Worm (Caenorhabditis elegans): ENCODE measurements around the gene C38C3.6.

Gene C38C3.6

DNA sequence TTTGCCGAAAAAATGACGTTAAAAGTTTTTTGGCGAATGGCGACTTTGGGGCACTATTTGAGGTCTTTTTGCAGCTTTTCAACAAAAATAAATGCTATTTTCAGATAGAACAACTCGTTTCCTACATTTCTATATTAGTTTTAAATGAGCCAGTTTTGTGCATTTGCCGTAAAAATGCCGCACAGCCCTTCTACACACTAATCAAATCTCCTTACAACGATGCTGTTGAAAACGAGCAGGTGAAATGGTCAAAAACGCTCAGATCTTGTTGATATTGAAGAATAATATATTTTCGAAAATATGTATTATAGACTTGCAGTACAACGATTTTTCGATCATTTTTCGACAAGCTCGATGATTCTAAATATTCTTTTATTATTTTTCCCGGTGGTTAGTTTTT lies 36.6 kb downstream of the C38C3.6 start, which contains the start of gene chil-14:
TSS of gene chil-14 (plus strand) at position 301 of the 400 bp plus-strand sequence.
- no peak for TF ChIP-seq aly-1 (tag; optimal IDR thresholded peaks at IDR 0.05)
- no peak for TF ChIP-seq ceh-13 (GFP tag; optimal IDR thresholded peaks at IDR 0.05)
- TF ChIP-seq ets-7 (tag; optimal IDR thresholded peaks at IDR 0.05), result no peak
- no peak for TF ChIP-seq hmg-4 (GFP tag; optimal IDR thresholded peaks at IDR 0.05)
- TF ChIP-seq ceh-36 (tag; optimal IDR thresholded peaks at IDR 0.05), result no peak
- TF ChIP-seq tra-4 (tag; optimal IDR thresholded peaks at IDR 0.05), result no peak
- TF ChIP-seq B0310.2 (tag; optimal IDR thresholded peaks at IDR 0.05), result no peak
- TF ChIP-seq hmbx-1 (tag; optimal IDR thresholded peaks at IDR 0.05), result no peak
- TF ChIP-seq pes-1 (GFP tag; IDR thresholded peaks at IDR 0.05), result no peak
- TF ChIP-seq ama-1 (optimal IDR thresholded peaks at IDR 0.05), result no peak
- TF ChIP-seq tbx-37 (GFP tag; conservative IDR thresholded peaks at IDR 0.05), result no peak
- TF ChIP-seq scrt-1 (GFP tag; IDR thresholded peaks at IDR 0.05), result no peak
- TF ChIP-seq hnd-1 (tag; optimal IDR thresholded peaks at IDR 0.05), result no peak
- no peak for TF ChIP-seq flt-1 (GFP tag; IDR thresholded peaks at IDR 0.05)
- TF ChIP-seq tbx-11 (GFP tag; IDR thresholded peaks at IDR 0.05), result no peak
- no peak for TF ChIP-seq F13C5.2 (tag; optimal IDR thresholded peaks at IDR 0.05)
- TF ChIP-seq sea-1 (GFP tag; conservative IDR thresholded peaks at IDR 0.05), result no peak

ce11 chrV:1451334-1451733 lies 40.1 kb downstream of the C38C3.6 start, which contains the start of gene srj-23:
Gene srj-23 (plus strand): TSS chrV:1451634.
- TF ChIP-seq ama-1 (optimal IDR thresholded peaks at IDR 0.05) (no peak), tbx-37 (GFP tag; conservative IDR thresholded peaks at IDR 0.05) (no peak)

DNA sequence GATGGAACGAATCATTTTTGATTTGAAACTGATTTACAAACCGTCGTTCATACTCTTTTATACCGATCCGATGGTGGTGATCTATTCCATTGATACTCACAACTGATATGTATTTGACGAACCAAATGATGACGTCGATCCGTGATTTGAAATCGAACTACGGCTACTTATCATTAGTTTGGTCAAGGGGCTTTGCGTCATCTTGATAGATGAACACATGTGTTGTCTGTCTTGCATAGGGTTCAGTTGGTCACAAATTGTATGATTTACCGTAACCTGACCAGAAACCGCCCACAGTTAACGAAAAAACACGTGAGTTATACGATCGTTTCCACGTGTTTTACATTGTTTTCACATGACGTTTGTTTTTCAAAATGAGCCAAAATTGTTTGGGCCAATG lies 41.2 kb downstream of the C38C3.6 start, which contains the start of gene cnc-2:
TSS of gene cnc-2 (minus strand) at position 24 of the 400 bp plus-strand sequence.
- TF ChIP-seq flt-1 (GFP tag; IDR thresholded peaks at IDR 0.05), result no peak

DNA sequence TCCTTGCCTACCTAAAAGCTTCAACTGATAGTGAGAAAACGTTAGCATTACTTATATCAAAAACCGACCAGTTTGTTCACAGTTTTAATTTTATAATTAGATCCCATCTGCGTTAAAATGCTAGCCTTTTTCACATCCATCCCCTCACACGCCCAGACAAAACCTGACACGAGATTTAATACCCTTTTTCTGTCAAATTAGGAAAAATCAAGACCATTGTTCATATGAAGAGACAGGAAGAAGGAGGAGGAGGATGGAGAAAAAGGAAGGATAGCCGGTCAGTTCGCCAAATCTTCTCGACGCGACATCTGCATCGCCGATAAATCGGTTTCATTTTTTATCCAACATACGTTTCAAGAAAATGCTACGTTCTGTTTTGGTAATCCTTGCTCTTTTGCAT lies 43.7 kb downstream of the C38C3.6 start, which contains the start of gene cnc-3:
TSS of gene cnc-3 (plus strand) at position 281 of the 400 bp plus-strand sequence.
- TF ChIP-seq F13C5.2 (tag; optimal IDR thresholded peaks at IDR 0.05), result no peak
- TF ChIP-seq pes-1 (GFP tag; IDR thresholded peaks at IDR 0.05), result no peak
- TF ChIP-seq tra-4 (tag; optimal IDR thresholded peaks at IDR 0.05), result no peak
- TF ChIP-seq hmg-4 (GFP tag; optimal IDR thresholded peaks at IDR 0.05), result no peak
- TF ChIP-seq ceh-36 (tag; optimal IDR thresholded peaks at IDR 0.05), result no peak
- no peak for TF ChIP-seq tbx-37 (GFP tag; conservative IDR thresholded peaks at IDR 0.05)
- TF ChIP-seq ceh-13 (GFP tag; optimal IDR thresholded peaks at IDR 0.05), result no peak

- TF ChIP-seq sea-1 (GFP tag; conservative IDR thresholded peaks at IDR 0.05) (no peak), F13C5.2 (tag; optimal IDR thresholded peaks at IDR 0.05) (no peak), hmg-4 (GFP tag; optimal IDR thresholded peaks at IDR 0.05) (no peak), scrt-1 (GFP tag; IDR thresholded peaks at IDR 0.05) (no peak), ceh-13 (GFP tag; optimal IDR thresholded peaks at IDR 0.05) (no peak), tra-4 (tag; optimal IDR thresholded peaks at IDR 0.05) (no peak), hnd-1 (tag; optimal IDR thresholded peaks at IDR 0.05) (no peak), tbx-11 (GFP tag; IDR thresholded peaks at IDR 0.05) (no peak), ama-1 (optimal IDR thresholded peaks at IDR 0.05) (no peak), tbx-37 (GFP tag; conservative IDR thresholded peaks at IDR 0.05) (no peak), flt-1 (GFP tag; IDR thresholded peaks at IDR 0.05) (no peak)
These were observed 44.3 kb downstream of the C38C3.6 start, which contains the start of gene cnc-4 for ce11 chrV:1447079-1447478. Gene cnc-4 (plus strand): TSS chrV:1447195.

- TF ChIP-seq tbx-11 (GFP tag; IDR thresholded peaks at IDR 0.05), result no peak
- no peak for TF ChIP-seq ama-1 (optimal IDR thresholded peaks at IDR 0.05)
- TF ChIP-seq scrt-1 (GFP tag; IDR thresholded peaks at IDR 0.05), result no peak
- no peak for TF ChIP-seq ceh-36 (tag; optimal IDR thresholded peaks at IDR 0.05)
- TF ChIP-seq ceh-13 (GFP tag; optimal IDR thresholded peaks at IDR 0.05), result no peak
- TF ChIP-seq sea-1 (GFP tag; conservative IDR thresholded peaks at IDR 0.05), result no peak
- TF ChIP-seq F13C5.2 (tag; optimal IDR thresholded peaks at IDR 0.05), result no peak
- no peak for TF ChIP-seq tbx-37 (GFP tag; conservative IDR thresholded peaks at IDR 0.05)
- no peak for TF ChIP-seq ets-7 (tag; optimal IDR thresholded peaks at IDR 0.05)
- TF ChIP-seq aly-1 (tag; optimal IDR thresholded peaks at IDR 0.05), result no peak
- no peak for TF ChIP-seq hmbx-1 (tag; optimal IDR thresholded peaks at IDR 0.05)
- no peak for TF ChIP-seq flt-1 (GFP tag; IDR thresholded peaks at IDR 0.05)
- TF ChIP-seq tra-4 (tag; optimal IDR thresholded peaks at IDR 0.05), result no peak
These were observed 46.3 kb downstream of the C38C3.6 start, which contains the start of gene cnc-5 for ce11 chrV:1445081-1445480. Gene cnc-5 (plus strand): TSS chrV:1445381.

DNA sequence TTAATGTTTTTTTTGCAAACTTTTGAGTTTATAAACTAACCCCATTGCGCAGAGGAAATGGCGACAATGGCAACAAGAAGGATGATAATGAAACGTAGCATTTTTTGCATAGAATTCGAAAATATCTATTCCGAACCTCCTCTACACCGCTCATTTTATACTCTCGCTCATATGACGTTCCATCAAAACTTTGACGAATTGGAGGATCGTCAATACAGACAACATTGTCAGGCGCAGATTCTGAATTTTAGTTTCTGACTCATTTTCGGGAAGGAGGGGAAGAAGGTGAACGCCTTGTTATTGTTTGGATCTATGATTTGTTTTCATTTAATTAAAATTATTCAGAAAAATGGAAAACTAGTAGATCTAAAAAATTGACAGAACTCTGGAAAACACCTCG lies 47.2 kb downstream of the C38C3.6 start, which contains the start of gene cnc-1:
TSS of gene cnc-1 (minus strand) at position 101 of the 400 bp plus-strand sequence.
- TF ChIP-seq tbx-37 (GFP tag; conservative IDR thresholded peaks at IDR 0.05) (no peak), aly-1 (tag; optimal IDR thresholded peaks at IDR 0.05) (no peak), flt-1 (GFP tag; IDR thresholded peaks at IDR 0.05) (no peak), B0310.2 (tag; optimal IDR thresholded peaks at IDR 0.05) (no peak), hmbx-1 (tag; optimal IDR thresholded peaks at IDR 0.05) (no peak), ama-1 (optimal IDR thresholded peaks at IDR 0.05) (no peak), hnd-1 (tag; optimal IDR thresholded peaks at IDR 0.05) (no peak), F13C5.2 (tag; optimal IDR thresholded peaks at IDR 0.05) (no peak)

DNA sequence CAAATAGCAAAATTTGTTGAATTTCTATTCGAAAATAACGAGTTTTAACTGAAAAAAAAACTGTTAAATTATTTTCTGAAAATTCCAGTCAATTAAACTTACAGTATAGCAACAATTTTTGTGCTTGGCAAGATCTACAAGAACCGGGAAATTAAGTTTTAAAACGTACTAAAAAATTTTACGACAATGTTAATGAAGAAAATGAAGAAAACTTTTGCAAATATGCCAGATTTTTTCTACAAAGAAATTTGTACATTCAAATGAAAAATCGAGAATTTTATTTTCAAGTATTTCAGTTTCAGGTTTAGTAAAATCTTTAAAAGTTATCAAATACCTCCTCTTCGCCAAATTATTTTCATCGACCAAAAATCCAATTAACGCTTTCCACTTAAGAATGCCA lies 49.4 kb downstream of the C38C3.6 start, which contains the start of gene cnc-11:
TSS of gene cnc-11 (plus strand) at position 301 of the 400 bp plus-strand sequence.
- TF ChIP-seq flt-1 (GFP tag; IDR thresholded peaks at IDR 0.05) (no peak), B0310.2 (tag; optimal IDR thresholded peaks at IDR 0.05) (no peak), tbx-11 (GFP tag; IDR thresholded peaks at IDR 0.05) (no peak), ceh-36 (tag; optimal IDR thresholded peaks at IDR 0.05) (no peak), ceh-13 (GFP tag; optimal IDR thresholded peaks at IDR 0.05) (no peak), hnd-1 (tag; optimal IDR thresholded peaks at IDR 0.05) (no peak), F13C5.2 (tag; optimal IDR thresholded peaks at IDR 0.05) (no peak), aly-1 (tag; optimal IDR thresholded peaks at IDR 0.05) (no peak), sea-1 (GFP tag; conservative IDR thresholded peaks at IDR 0.05) (no peak), hmg-4 (GFP tag; optimal IDR thresholded peaks at IDR 0.05) (no peak), hmbx-1 (tag; optimal IDR thresholded peaks at IDR 0.05) (no peak), ets-7 (tag; optimal IDR thresholded peaks at IDR 0.05) (no peak), tra-4 (tag; optimal IDR thresholded peaks at IDR 0.05) (no peak), ama-1 (optimal IDR thresholded peaks at IDR 0.05) (no peak), scrt-1 (GFP tag; IDR thresholded peaks at IDR 0.05) (no peak), pes-1 (GFP tag; IDR thresholded peaks at IDR 0.05) (no peak), tbx-37 (GFP tag; conservative IDR thresholded peaks at IDR 0.05) (no peak)

Data from whole organism, early embryonic.